Worm (Caenorhabditis elegans): Measurements from ENCODE around the gene pals-20.

DNA sequence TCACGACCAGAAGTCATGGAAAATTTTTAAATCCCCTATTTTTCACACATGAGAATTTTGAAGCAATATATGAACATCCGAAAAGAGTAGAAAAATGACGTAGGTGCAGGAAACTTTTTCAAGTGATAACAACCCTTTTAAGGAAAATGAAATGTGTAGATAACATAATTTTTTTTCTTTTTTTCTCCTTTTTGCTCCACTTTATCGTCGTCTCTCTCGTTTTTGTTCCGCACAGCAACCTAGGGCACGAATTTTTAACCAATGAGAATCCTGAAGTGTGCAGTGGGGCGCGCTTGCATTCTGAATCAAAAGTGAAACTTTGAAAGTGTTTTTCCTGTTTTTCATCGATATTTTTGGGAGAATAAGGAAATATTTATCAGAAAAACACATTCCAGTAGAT lies 4.6 kb upstream of the pals-20 start:
- no peak for TF ChIP-seq ceh-13 (GFP tag; optimal IDR thresholded peaks at IDR 0.05)
- TF ChIP-seq ama-1 (optimal IDR thresholded peaks at IDR 0.05), result no peak
- no peak for TF ChIP-seq hmg-4 (GFP tag; optimal IDR thresholded peaks at IDR 0.05)
- no peak for TF ChIP-seq F13C5.2 (tag; optimal IDR thresholded peaks at IDR 0.05)
- TF ChIP-seq B0310.2 (tag; optimal IDR thresholded peaks at IDR 0.05), result no peak
- TF ChIP-seq tbx-11 (GFP tag; IDR thresholded peaks at IDR 0.05), result no peak
- no peak for TF ChIP-seq ets-7 (tag; optimal IDR thresholded peaks at IDR 0.05)
- TF ChIP-seq aly-1 (tag; optimal IDR thresholded peaks at IDR 0.05), result no peak
- TF ChIP-seq hnd-1 (tag; optimal IDR thresholded peaks at IDR 0.05), result no peak
- no peak for TF ChIP-seq ceh-36 (tag; optimal IDR thresholded peaks at IDR 0.05)
- TF ChIP-seq scrt-1 (GFP tag; IDR thresholded peaks at IDR 0.05), result no peak
- TF ChIP-seq flt-1 (GFP tag; IDR thresholded peaks at IDR 0.05), result no peak
- no peak for TF ChIP-seq tra-4 (tag; optimal IDR thresholded peaks at IDR 0.05)
